Worm (Caenorhabditis elegans) whole organism, L4 larva: ENCODE results near the gene C45H4.21.

Source experiments
- F10B5.3 ChIP-seq: sonication (generic microtip); optimal IDR thresholded peaks from 2 replicates; lab custom pipeline; 2016; ENCODE audit warnings: mild to moderate bottlenecking, missing genetic modification characterization, missing compliant biosample characterization
- F37D6.2 ChIP-seq: sonication (generic microtip); optimal IDR thresholded peaks from 2 replicates; lab custom pipeline; 2016; ENCODE audit warnings: mild to moderate bottlenecking, missing genetic modification characterization, missing compliant biosample characterization
- F49E8.2 ChIP-seq: sonication (generic microtip); optimal IDR thresholded peaks from 2 replicates; lab custom pipeline; 2016; ENCODE audit warnings: missing compliant biosample characterization, mild to moderate bottlenecking, missing genetic modification characterization, borderline replicate concordance
- R02D3.7 ChIP-seq: fragments of 150-350 bp; sonication (generic microtip); optimal IDR thresholded peaks from 3 replicates; lab custom pipeline; 2014; ENCODE audit warnings: missing biosample characterization, missing genetic modification characterization
- T26A8.4 ChIP-seq: fragments of 200-800 bp; sonication (Bioruptor generic); IDR thresholded peaks from 2 replicates; pipeline ENCODE4 v1.3.6; 2022; ENCODE audit warnings: missing genetic modification characterization, missing compliant biosample characterization
- Y105C5A.15 ChIP-seq: fragments of 200-800 bp; sonication (Bioruptor generic); IDR thresholded peaks from 2 replicates; pipeline ENCODE4 v1.3.6; 2022; ENCODE audit warnings: missing genetic modification characterization, missing compliant biosample characterization
- Y5F2A.4 ChIP-seq: fragments of 200-800 bp; sonication (Bioruptor generic); optimal IDR thresholded peaks from 2 replicates; lab custom pipeline; 2018; ENCODE audit warnings: mild to moderate bottlenecking, missing genetic modification characterization, missing compliant biosample characterization
- attf-4 ChIP-seq: sonication (generic microtip); optimal IDR thresholded peaks from 3 replicates; lab custom pipeline; 2017; ENCODE audit warnings: missing biosample characterization, missing genetic modification characterization
- ceh-28 ChIP-seq: fragments of 150-350 bp; optimal IDR thresholded peaks from 2 replicates; lab custom pipeline; 2014; ENCODE audit warnings: missing biosample characterization, missing genetic modification reagents, missing genetic modification characterization
- ces-1 ChIP-seq: fragments of 150-350 bp; sonication (generic microtip); optimal IDR thresholded peaks from 4 replicates; lab custom pipeline; 2014; ENCODE audit warnings: missing biosample characterization, missing genetic modification reagents, missing genetic modification characterization
- daf-12 ChIP-seq: fragments of 150-350 bp; optimal IDR thresholded peaks from 2 replicates; lab custom pipeline; 2014; ENCODE audit warnings: missing biosample characterization, missing genetic modification reagents, missing genetic modification characterization
- daf-16 ChIP-seq, 3 experiments: sonication (generic microtip); optimal IDR thresholded peaks; 2 replicates each; lab custom pipeline; 2016 to 2017; ENCODE audit warnings: missing genetic modification characterization in 3 of 3, missing genetic modification reagents in 3 of 3, mild to moderate bottlenecking in 2 of 3, missing compliant biosample characterization in 2 of 3, missing biosample characterization in 1 of 3, moderate library complexity in 1 of 3
- daf-19 ChIP-seq: fragments of 200-800 bp; sonication (Bioruptor generic); conservative IDR thresholded peaks from 2 replicates; pipeline ENCODE4 v1.3.6; 2022; ENCODE audit warnings: missing genetic modification characterization, missing compliant biosample characterization
- dmd-8 ChIP-seq: fragments of 200-800 bp; sonication (Bioruptor generic); IDR thresholded peaks from 2 replicates; pipeline ENCODE4 v1.3.6; 2022; ENCODE audit warnings: missing genetic modification characterization, missing compliant biosample characterization
- dmd-9 ChIP-seq: fragments of 200-800 bp; sonication (Bioruptor generic); IDR thresholded peaks from 2 replicates; pipeline ENCODE4 v1.3.6; 2022; ENCODE audit warnings: missing genetic modification reagents, missing genetic modification characterization, missing compliant biosample characterization
- duxl-1 ChIP-seq: sonication (generic microtip); optimal IDR thresholded peaks from 2 replicates; lab custom pipeline; 2016; ENCODE audit warnings: mild to moderate bottlenecking, missing genetic modification characterization, moderate library complexity, missing compliant biosample characterization; ENCODE audit not compliant: poor library complexity
- dve-1 ChIP-seq: sonication (generic microtip); optimal IDR thresholded peaks from 2 replicates; lab custom pipeline; 2017; ENCODE audit warnings: antibody characterized with exemption, mild to moderate bottlenecking, missing genetic modification characterization, missing compliant biosample characterization; ENCODE audit not compliant: insufficient read depth
- hif-1 ChIP-seq, 2 experiments: sonication (generic microtip); optimal IDR thresholded peaks; 2 replicates each; lab custom pipeline; 2016 to 2017; ENCODE audit warnings: missing compliant biosample characterization in 2 of 2, missing genetic modification characterization in 2 of 2, missing genetic modification reagents in 2 of 2, missing genotype in 2 of 2, mild to moderate bottlenecking in 1 of 2
- hlh-30 ChIP-seq: sonication (generic microtip); optimal IDR thresholded peaks from 2 replicates; lab custom pipeline; 2017; ENCODE audit warnings: antibody characterized with exemption, mild to moderate bottlenecking, missing genetic modification characterization, missing compliant biosample characterization; ENCODE audit not compliant: insufficient read depth
- hmg-1.1 ChIP-seq: fragments of 200-800 bp; sonication (Bioruptor generic); IDR thresholded peaks from 2 replicates; pipeline ENCODE4 v1.3.6; 2022; ENCODE audit warnings: missing genetic modification reagents, missing genetic modification characterization, missing compliant biosample characterization
- jun-1 ChIP-seq: fragments of 150-350 bp; optimal IDR thresholded peaks from 2 replicates; lab custom pipeline; 2014; ENCODE audit warnings: missing biosample characterization, missing genetic modification reagents, missing genetic modification characterization
- lim-7 ChIP-seq: fragments of 200-800 bp; sonication (Bioruptor generic); IDR thresholded peaks from 2 replicates; pipeline ENCODE4 v1.3.6; 2022; ENCODE audit warnings: missing genetic modification characterization, missing compliant biosample characterization
- lin-1 ChIP-seq: fragments of 200-800 bp; sonication (Bioruptor generic); IDR thresholded peaks from 2 replicates; pipeline ENCODE4 v1.3.6; 2022; ENCODE audit warnings: missing genetic modification reagents, missing genetic modification characterization, missing compliant biosample characterization
- mdt-29 ChIP-seq: fragments of 200-800 bp; sonication (Bioruptor generic); IDR thresholded peaks from 2 replicates; pipeline ENCODE4 v1.3.6; 2022; ENCODE audit warnings: missing genetic modification reagents, missing genetic modification characterization, missing compliant biosample characterization
- mep-1 ChIP-seq: fragments of 150-350 bp; sonication (generic microtip); optimal IDR thresholded peaks from 3 replicates; lab custom pipeline; 2014; ENCODE audit warnings: missing biosample characterization, missing genetic modification characterization
- mes-2 ChIP-seq: sonication (generic microtip); optimal IDR thresholded peaks from 2 replicates; lab custom pipeline; 2016; ENCODE audit warnings: missing genotype, mild to moderate bottlenecking, missing genetic modification characterization, missing compliant biosample characterization; ENCODE audit not compliant: poor library complexity, severe bottlenecking
- mxl-3 ChIP-seq: fragments of 200-800 bp; sonication (Bioruptor generic); optimal IDR thresholded peaks from 2 replicates; lab custom pipeline; 2018; ENCODE audit warnings: mild to moderate bottlenecking, missing genetic modification characterization, missing compliant biosample characterization
- nhr-41 ChIP-seq: fragments of 200-800 bp; sonication (Bioruptor generic); IDR thresholded peaks from 2 replicates; pipeline ENCODE4 v1.3.6; 2022; ENCODE audit warnings: missing genetic modification reagents, missing genetic modification characterization, missing compliant biosample characterization
- pha-4 ChIP-seq, 2 experiments: fragments of 150-350 bp in 1 of 2; fragments of 200-800 bp in 1 of 2; sonication (Bioruptor generic) in 1 of 2; IDR thresholded peaks in 1 of 2; optimal IDR thresholded peaks in 1 of 2; 2 replicates each; pipeline versions ENCODE4 v1.3.6 to Lab custom; 2014 to 2022; ENCODE audit warnings: missing genetic modification characterization in 2 of 2, missing genetic modification reagents in 2 of 2, missing biosample characterization in 1 of 2, missing compliant biosample characterization in 1 of 2
- php-3 ChIP-seq: fragments of 200-800 bp; sonication (Bioruptor generic); IDR thresholded peaks from 2 replicates; pipeline ENCODE4 v1.3.6; 2022; ENCODE audit warnings: missing genetic modification reagents, missing genetic modification characterization, missing compliant biosample characterization
- pqm-1 ChIP-seq: sonication (generic microtip); optimal IDR thresholded peaks from 2 replicates; lab custom pipeline; 2017; ENCODE audit warnings: missing biosample characterization, missing genetic modification characterization
- set-16 ChIP-seq: fragments of 200-800 bp; sonication (Bioruptor generic); IDR thresholded peaks from 2 replicates; pipeline ENCODE4 v1.3.6; 2022; ENCODE audit warnings: missing genetic modification reagents, missing genetic modification characterization, missing compliant biosample characterization
- skn-1 ChIP-seq: fragments of 150-350 bp; optimal IDR thresholded peaks from 2 replicates; lab custom pipeline; 2014; ENCODE audit warnings: missing biosample characterization, missing genetic modification characterization
- unc-130 ChIP-seq: sonication (generic microtip); optimal IDR thresholded peaks from 2 replicates; lab custom pipeline; 2016; ENCODE audit warnings: missing genetic modification reagents, missing genetic modification characterization, missing compliant biosample characterization
- vab-7 ChIP-seq: fragments of 200-800 bp; sonication (Bioruptor generic); IDR thresholded peaks from 2 replicates; pipeline ENCODE4 v1.3.6; 2022; ENCODE audit warnings: missing genetic modification reagents, missing genetic modification characterization, missing compliant biosample characterization
- zfp-2 ChIP-seq: sonication (generic microtip); optimal IDR thresholded peaks from 2 replicates; lab custom pipeline; 2016; ENCODE audit warnings: mild to moderate bottlenecking, missing genetic modification characterization, missing compliant biosample characterization
- zfp-3 ChIP-seq: fragments of 200-800 bp; sonication (Bioruptor generic); conservative IDR thresholded peaks from 2 replicates; pipeline ENCODE4 v1.3.6; 2022; ENCODE audit warnings: missing genetic modification reagents, missing genetic modification characterization, missing compliant biosample characterization

C45H4.21 gene

DNA sequence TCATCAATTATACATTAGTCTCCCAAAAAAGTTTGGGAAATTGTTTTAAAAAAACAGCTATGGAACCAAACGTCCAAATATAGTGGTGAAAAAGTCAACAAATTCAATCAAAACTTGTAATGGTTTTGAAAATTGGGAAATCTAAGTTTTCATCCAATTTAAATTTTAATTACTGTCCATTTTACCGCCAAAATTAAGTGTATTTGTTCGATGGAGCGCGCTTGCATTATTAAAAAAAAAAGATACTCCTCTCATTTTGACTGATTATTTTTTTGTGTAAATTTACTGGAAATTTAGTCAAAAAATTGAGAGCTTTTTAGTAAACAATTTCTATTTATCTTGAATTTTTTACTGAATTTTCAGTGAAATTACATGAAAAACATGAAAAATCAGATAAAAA is 25.1 kb upstream of the C45H4.21 start:
- TF ChIP-seq attf-4 (tag; lab: Kevin White, UChicago) (no peak), pqm-1 (no peak), dve-1 (tag; lab: Kevin White, UChicago) (no peak), zfp-3 (GFP tag; lab: Robert Waterston, UW) (no peak), skn-1 (no peak), ces-1 (GFP tag; lab: Kevin White, UChicago) (no peak), F37D6.2 (tag; lab: Kevin White, UChicago) (no peak)
- TF ChIP-seq, all 104 proteins: peak for 0

DNA sequence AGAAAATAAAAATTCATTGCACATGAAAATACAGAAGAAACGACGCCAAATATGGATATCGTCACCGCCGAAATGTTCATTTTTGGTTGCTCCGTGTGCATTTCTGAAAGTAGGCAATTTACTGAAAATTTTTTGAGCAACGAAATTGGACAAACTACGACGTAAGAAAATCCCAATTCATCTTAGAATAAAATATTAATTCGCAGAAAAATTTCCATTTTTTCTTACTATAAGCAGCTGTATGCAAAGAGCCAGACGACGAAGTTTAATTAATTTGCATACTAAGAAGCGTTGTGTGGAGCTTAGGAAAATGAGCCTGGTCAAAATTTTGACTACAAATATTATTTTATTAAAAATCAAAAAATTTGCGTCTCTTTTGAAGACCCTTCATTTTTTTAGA is 17.3 kb upstream of the C45H4.21 start, which contains the start of gene srbc-19:
Gene srbc-19, minus strand, starts transcription at position 101 of the 400 bp plus-strand sequence.
- TF ChIP-seq pha-4 (GFP tag; IDR thresholded peaks at IDR 0.05; lab: Robert Waterston, UW) (no peak), pha-4 (tag; optimal IDR thresholded peaks at IDR 0.05; lab: Kevin White, UChicago) (no peak), hif-1 (tag; optimal IDR thresholded peaks at IDR 0.05; lab: Kevin White, UChicago) (no peak), ceh-28 (tag; lab: Kevin White, UChicago) (no peak), daf-12 (tag; lab: Kevin White, UChicago) (no peak), set-16 (GFP tag; lab: Robert Waterston, UW) (no peak), R02D3.7 (tag; lab: Kevin White, UChicago) (no peak), nhr-41 (GFP tag; lab: Robert Waterston, UW) (no peak), jun-1 (no peak), Y105C5A.15 (GFP tag; lab: Robert Waterston, UW) (no peak), dmd-8 (GFP tag; lab: Robert Waterston, UW) (no peak), unc-130 (GFP tag; lab: Kevin White, UChicago) (no peak), mes-2 (tag; lab: Kevin White, UChicago) (no peak), daf-19 (GFP tag; lab: Robert Waterston, UW) (no peak), daf-16 (GFP tag; optimal IDR thresholded peaks at IDR 0.05; lab: Kevin White, UChicago) (no peak), daf-16 (tag; optimal IDR thresholded peaks at IDR 0.05; lab: Kevin White, UChicago) (no peak), lin-1 (GFP tag; lab: Robert Waterston, UW) (no peak), dmd-9 (GFP tag; lab: Robert Waterston, UW) (no peak)

DNA sequence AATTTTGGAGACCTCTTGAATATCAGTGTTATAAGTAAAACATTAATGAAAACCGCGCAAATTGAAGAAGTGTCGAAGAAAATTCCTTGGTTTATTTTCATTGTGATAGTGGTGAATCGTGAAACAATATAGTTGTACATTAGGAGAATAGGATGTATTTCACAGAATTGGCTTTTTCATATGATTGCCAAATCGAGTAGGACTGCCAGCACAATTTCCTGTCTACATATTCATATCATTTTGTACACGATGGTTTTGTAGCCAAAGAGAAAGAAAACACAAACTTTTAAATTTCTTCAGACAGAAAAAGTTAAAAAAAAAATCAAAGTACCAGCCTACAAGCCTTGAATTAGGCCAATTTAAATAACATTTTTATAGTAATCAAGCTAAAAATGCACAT is 14.4 kb upstream of the C45H4.21 start, which contains the start of gene str-255:
Gene str-255, minus strand, starts transcription at position 101 of the 400 bp plus-strand sequence.
- TF ChIP-seq T26A8.4 (GFP tag; lab: Robert Waterston, UW): no peak
- no peak for TF ChIP-seq mep-1 (tag; lab: Kevin White, UChicago)
- no peak for TF ChIP-seq F10B5.3 (tag; lab: Kevin White, UChicago)
- no peak for TF ChIP-seq lim-7 (GFP tag; lab: Robert Waterston, UW)

DNA sequence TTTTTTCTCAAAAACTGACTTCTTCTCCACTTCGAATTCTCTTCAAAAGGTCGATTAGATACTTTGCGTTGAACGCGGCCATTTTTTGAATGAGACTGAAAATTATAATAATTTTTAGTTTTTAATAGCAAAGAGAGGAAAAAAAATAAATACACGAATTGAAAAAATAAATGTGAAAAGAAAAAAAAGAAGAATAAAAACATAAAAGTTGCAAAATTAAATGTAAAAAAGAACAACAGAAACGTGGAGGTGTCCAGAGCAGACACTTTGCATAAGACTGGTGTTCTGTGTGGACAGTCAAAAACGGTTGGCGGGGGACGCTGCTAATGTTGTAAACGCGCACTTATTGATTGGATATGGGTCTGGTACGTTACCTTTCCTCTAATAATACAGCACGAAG is 10.0 kb upstream of the C45H4.21 start, which contains the start of gene C45H4.14:
Gene C45H4.14, minus strand, starts transcription at position 101 of the 400 bp plus-strand sequence.
- TF ChIP-seq php-3 (GFP tag; lab: Robert Waterston, UW): no peak
- TF ChIP-seq zfp-2 (tag; lab: Kevin White, UChicago): no peak
- no peak for TF ChIP-seq mxl-3
- TF ChIP-seq pqm-1: no peak
- no peak for TF ChIP-seq hmg-1.1 (GFP tag; lab: Robert Waterston, UW)
- no peak for TF ChIP-seq hlh-30
- TF ChIP-seq daf-12 (tag; lab: Kevin White, UChicago): no peak
- TF ChIP-seq duxl-1 (tag; lab: Kevin White, UChicago): no peak
- no peak for TF ChIP-seq Y5F2A.4 (GFP tag; lab: Kevin White, UChicago)
- no peak for TF ChIP-seq F49E8.2 (tag; lab: Kevin White, UChicago)
- TF ChIP-seq zfp-3 (GFP tag; lab: Robert Waterston, UW): no peak
- no peak for TF ChIP-seq mdt-29 (GFP tag; lab: Robert Waterston, UW)
- no peak for TF ChIP-seq dve-1 (tag; lab: Kevin White, UChicago)
- no peak for TF ChIP-seq vab-7 (GFP tag; lab: Robert Waterston, UW)
